Fruit fly (Drosophila melanogaster): Measurements from ENCODE around the gene CG5177.
A peak's percentile ranks its signal among the peaks of the same experiment; 100 is the strongest.

Gene CG5177

DNA sequence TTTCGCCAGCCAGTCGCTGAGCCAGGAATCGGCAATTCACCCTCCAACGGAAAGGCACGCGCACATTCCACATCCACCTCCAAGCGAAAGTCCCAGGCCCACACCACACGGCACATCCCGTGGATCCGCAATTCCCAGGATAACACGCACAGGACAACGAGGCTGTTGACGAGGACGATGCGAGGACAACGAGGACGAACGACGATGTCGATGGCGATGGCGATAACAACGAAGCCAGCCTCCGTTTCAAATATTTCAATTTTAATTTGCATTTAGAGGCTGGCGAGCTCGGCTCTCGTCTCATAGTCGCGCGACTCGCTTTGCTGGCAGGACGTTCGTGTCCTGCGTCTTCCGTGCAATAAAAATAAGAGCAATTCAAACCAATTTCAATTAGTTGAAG lies 41.9 kb upstream of the CG5177 start, which contains the start of gene Wnt10:
TSS of gene Wnt10 (plus strand) at position 301 of the 400 bp plus-strand sequence.
- TF ChIP-seq Dfd (GFP tag; optimal IDR thresholded peaks at IDR 0.05): no peak

DNA sequence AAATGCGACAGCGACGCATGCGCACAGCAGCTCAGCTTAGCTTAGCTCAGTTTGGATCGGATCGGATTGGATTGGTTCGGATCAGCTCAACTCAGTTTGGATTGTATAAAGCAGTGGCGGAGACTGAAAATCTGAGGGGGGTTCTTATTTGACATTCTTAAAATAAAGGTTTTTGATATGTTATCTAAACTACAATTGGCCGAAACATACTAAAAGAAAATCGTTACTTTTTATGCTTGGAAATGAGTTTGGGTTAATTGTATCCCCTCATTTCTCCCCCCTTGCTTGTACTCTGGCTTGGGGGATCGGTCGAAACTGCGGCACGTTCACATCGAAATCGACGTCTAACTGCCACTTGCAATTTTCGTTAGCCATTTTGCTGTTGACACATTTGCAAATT lies 28.9 kb upstream of the CG5177 start:
- TF ChIP-seq Hr78 (GFP tag; optimal IDR thresholded peaks at IDR 0.05) (no peak), dsf (GFP tag; optimal IDR thresholded peaks at IDR 0.05; ENCODE audit: borderline replicate concordance) (no peak), OdsH (GFP tag; optimal IDR thresholded peaks at IDR 0.05) (peak; percentile 83), Hnf4 (GFP tag; optimal IDR thresholded peaks at IDR 0.05) (peak; percentile 77), Mio (GFP tag; optimal IDR thresholded peaks at IDR 0.05) (no peak), Myc (optimal IDR thresholded peaks at IDR 0.05) (no peak), Dfd (GFP tag; optimal IDR thresholded peaks at IDR 0.05) (no peak), dl (GFP tag; optimal IDR thresholded peaks at IDR 0.05; ENCODE audit: insufficient read depth in 1 of 2, partially characterized antibody in 2 of 2) (no peak), ey (GFP tag; optimal IDR thresholded peaks at IDR 0.05) (peak; percentile 83), h (GFP tag; optimal IDR thresholded peaks at IDR 0.05) (peak; percentile 81), GATAd (GFP tag; optimal IDR thresholded peaks at IDR 0.05) (peak; percentile 16), rgr (GFP tag; optimal IDR thresholded peaks at IDR 0.05) (no peak), Rel (GFP tag; optimal IDR thresholded peaks at IDR 0.05) (no peak), Rel (tag; optimal IDR thresholded peaks at IDR 0.05) (no peak), psq (GFP tag; optimal IDR thresholded peaks at IDR 0.05) (peak; percentile 59), fru (GFP tag; optimal IDR thresholded peaks at IDR 0.05) (peak; percentile 61), brk (GFP tag; optimal IDR thresholded peaks at IDR 0.05) (peak; percentile 35), CG32264 (GFP tag; optimal IDR thresholded peaks at IDR 0.05) (peak; percentile 6), Jra (GFP tag; optimal IDR thresholded peaks at IDR 0.05) (peak; percentile 8), CrebA (GFP tag; optimal IDR thresholded peaks at IDR 0.05; ENCODE audit: borderline replicate concordance) (no peak), tai (GFP tag; optimal IDR thresholded peaks at IDR 0.05) (no peak), CG9705 (GFP tag; optimal IDR thresholded peaks at IDR 0.05) (peak; percentile 29), HLH106 (tag; optimal IDR thresholded peaks at IDR 0.05) (peak; percentile 81), br (GFP tag; optimal IDR thresholded peaks at IDR 0.05) (peak; percentile 76), foxo (GFP tag; optimal IDR thresholded peaks at IDR 0.05) (peak in 1 of 2 experiments; percentile 81), N (GFP tag; optimal IDR thresholded peaks at IDR 0.05) (no peak), dmrt93B (GFP tag; optimal IDR thresholded peaks at IDR 0.05) (peak; percentile 65), Vsx2 (GFP tag; optimal IDR thresholded peaks at IDR 0.05; ENCODE audit: partially characterized antibody) (no peak), woc (GFP tag; optimal IDR thresholded peaks at IDR 0.05) (peak; percentile 41)

DNA sequence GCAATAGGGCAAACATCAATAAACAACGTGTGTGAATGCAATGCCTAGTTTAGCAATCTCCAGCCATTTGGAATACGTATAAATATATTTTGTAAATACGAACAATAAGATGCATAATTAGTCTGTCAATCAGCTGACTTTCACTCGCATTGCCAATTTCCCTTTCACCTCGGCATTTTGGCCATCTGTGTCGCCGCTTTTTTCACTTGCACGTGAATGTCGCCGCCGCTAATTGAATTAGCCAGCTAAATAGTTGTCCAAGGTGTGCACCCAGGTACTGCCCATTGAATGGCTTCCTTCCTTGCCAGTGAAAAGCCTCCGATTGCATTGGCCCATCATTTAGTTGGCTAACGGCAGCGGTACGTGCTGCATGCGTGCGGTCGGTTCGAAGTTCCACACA lies 27.6 kb upstream of the CG5177 start, which contains the start of gene ninaC:
TSS of gene ninaC (plus strand) at position 301 of the 400 bp plus-strand sequence.
- TF ChIP-seq usp (GFP tag; optimal IDR thresholded peaks at IDR 0.05) (no peak), CrebA (GFP tag; optimal IDR thresholded peaks at IDR 0.05; ENCODE audit: borderline replicate concordance) (no peak), Hr78 (GFP tag; optimal IDR thresholded peaks at IDR 0.05) (no peak), Dif (GFP tag; optimal IDR thresholded peaks at IDR 0.05; ENCODE audit: partially characterized antibody) (no peak), N (GFP tag; optimal IDR thresholded peaks at IDR 0.05) (no peak), Mio (GFP tag; optimal IDR thresholded peaks at IDR 0.05) (no peak), sage (GFP tag; optimal IDR thresholded peaks at IDR 0.05) (no peak), sv (GFP tag; optimal IDR thresholded peaks at IDR 0.05) (no peak)

DNA sequence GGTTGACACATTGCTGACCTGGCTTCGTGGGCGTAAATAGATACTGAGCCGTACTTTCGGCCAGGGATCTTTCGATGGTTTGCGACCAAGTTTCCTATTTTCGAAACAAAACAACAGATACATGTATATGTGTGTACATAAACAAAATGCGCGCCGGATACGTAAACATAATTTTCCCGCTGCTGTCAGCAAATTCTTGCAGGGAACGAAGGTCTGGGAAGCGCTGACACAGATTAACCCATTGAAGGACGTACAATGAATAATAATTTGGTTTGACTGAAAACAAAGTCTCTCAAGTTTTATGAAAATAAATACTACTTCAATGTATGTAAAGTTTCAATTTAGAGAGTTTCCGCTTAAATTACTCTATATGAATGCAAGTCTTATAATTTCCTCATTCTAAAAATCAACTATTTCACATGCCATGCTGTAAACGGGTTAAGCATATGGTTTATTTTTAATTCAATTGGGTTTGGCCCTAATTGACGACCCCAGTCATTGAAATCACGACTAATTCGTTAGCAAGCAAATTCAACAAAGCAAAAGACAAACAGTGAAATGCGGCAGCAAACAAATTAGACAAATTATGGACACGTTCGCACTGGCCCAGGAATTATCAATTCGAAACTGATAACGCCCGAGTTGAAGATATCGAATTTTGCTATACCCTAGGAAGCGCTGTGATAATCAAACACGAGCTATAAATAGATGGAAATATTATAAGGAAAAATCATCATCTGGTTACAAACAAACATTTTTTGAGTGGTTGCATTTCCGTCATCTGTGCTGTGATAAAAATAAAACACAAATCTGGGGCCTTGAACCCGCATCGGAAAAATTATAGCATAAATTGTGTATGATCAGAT lies 18.2 kb upstream of the CG5177 start:
- TF ChIP-seq pan (optimal IDR thresholded peaks at IDR 0.05): no peak
- no peak for TF ChIP-seq Rel (GFP tag; optimal IDR thresholded peaks at IDR 0.05)
- no peak for TF ChIP-seq Rel (tag; optimal IDR thresholded peaks at IDR 0.05)
- TF ChIP-seq woc (GFP tag; optimal IDR thresholded peaks at IDR 0.05): no peak
- TF ChIP-seq GATAd (GFP tag; optimal IDR thresholded peaks at IDR 0.05): no peak
- no peak for TF ChIP-seq CG32264 (GFP tag; optimal IDR thresholded peaks at IDR 0.05)
- no peak for TF ChIP-seq br (GFP tag; optimal IDR thresholded peaks at IDR 0.05)
- TF ChIP-seq Dif (GFP tag; optimal IDR thresholded peaks at IDR 0.05; ENCODE audit: partially characterized antibody): no peak
- TF ChIP-seq Vsx2 (GFP tag; optimal IDR thresholded peaks at IDR 0.05; ENCODE audit: partially characterized antibody): no peak
- TF ChIP-seq HLH106 (tag; optimal IDR thresholded peaks at IDR 0.05): no peak
